Worm (Caenorhabditis elegans) whole organism, late embryonic: ENCODE data around the gene F37A4.4.

ENCODE experiments used
- C08G9.2 ChIP-seq: sonication (generic microtip); optimal IDR thresholded peaks from 2 replicates; lab custom pipeline; 2016; ENCODE audit warnings: mild to moderate bottlenecking, missing genetic modification characterization, moderate library complexity, missing compliant biosample characterization
- K09A11.1 ChIP-seq: sonication (generic microtip); optimal IDR thresholded peaks from 2 replicates; lab custom pipeline; 2017; ENCODE audit warnings: antibody characterized with exemption, mild to moderate bottlenecking, missing genetic modification characterization, missing compliant biosample characterization; ENCODE audit not compliant: insufficient read depth
- ahr-1 ChIP-seq: sonication (generic microtip); optimal IDR thresholded peaks from 2 replicates; lab custom pipeline; 2016; ENCODE audit warnings: missing genetic modification characterization, missing compliant biosample characterization
- ceh-14 ChIP-seq: sonication (generic microtip); optimal IDR thresholded peaks from 2 replicates; lab custom pipeline; 2016; ENCODE audit warnings: missing genotype, missing genetic modification characterization, missing compliant biosample characterization
- ceh-18 ChIP-seq: sonication (generic microtip); optimal IDR thresholded peaks from 2 replicates; lab custom pipeline; 2016; ENCODE audit warnings: missing genetic modification characterization, missing compliant biosample characterization
- ceh-19 ChIP-seq: fragments of 200-800 bp; sonication (Bioruptor generic); optimal IDR thresholded peaks from 2 replicates; lab custom pipeline; 2018; ENCODE audit warnings: mild to moderate bottlenecking, missing genetic modification characterization, missing compliant biosample characterization
- ceh-22 ChIP-seq: sonication (generic microtip); optimal IDR thresholded peaks from 2 replicates; lab custom pipeline; 2017; ENCODE audit warnings: missing biosample characterization, missing genetic modification characterization
- ceh-24 ChIP-seq: sonication (generic microtip); optimal IDR thresholded peaks from 2 replicates; lab custom pipeline; 2016; ENCODE audit warnings: mild to moderate bottlenecking, missing genetic modification characterization, missing compliant biosample characterization
- ceh-30 ChIP-seq: fragments of 150-350 bp; optimal IDR thresholded peaks from 2 replicates; lab custom pipeline; 2014; ENCODE audit warnings: missing biosample characterization, missing genetic modification characterization
- ceh-31 ChIP-seq: sonication (generic microtip); optimal IDR thresholded peaks from 2 replicates; lab custom pipeline; 2016; ENCODE audit warnings: missing genetic modification characterization, missing compliant biosample characterization
- ceh-34 ChIP-seq: sonication (generic microtip); optimal IDR thresholded peaks from 2 replicates; lab custom pipeline; 2016; ENCODE audit warnings: mild to moderate bottlenecking, missing genetic modification characterization, missing compliant biosample characterization
- ceh-45 ChIP-seq: fragments of 200-800 bp; sonication (Bioruptor generic); IDR thresholded peaks from 2 replicates; pipeline ENCODE4 v1.3.6; 2022; ENCODE audit warnings: missing genetic modification reagents, missing genetic modification characterization, missing compliant biosample characterization
- ceh-48 ChIP-seq: sonication (generic microtip); optimal IDR thresholded peaks from 2 replicates; lab custom pipeline; 2016; ENCODE audit warnings: missing genetic modification characterization, inconsistent platforms, missing compliant biosample characterization
- ceh-6 ChIP-seq: fragments of 200-800 bp; sonication (Bioruptor generic); optimal IDR thresholded peaks from 2 replicates; lab custom pipeline; 2018; ENCODE audit warnings: mild to moderate bottlenecking, missing genetic modification characterization, missing compliant biosample characterization
- ceh-9 ChIP-seq: sonication (generic microtip); optimal IDR thresholded peaks from 2 replicates; lab custom pipeline; 2016; ENCODE audit warnings: mild to moderate bottlenecking, missing genetic modification characterization, inconsistent platforms, missing compliant biosample characterization
- che-1 ChIP-seq: sonication (generic microtip); optimal IDR thresholded peaks from 2 replicates; lab custom pipeline; 2016; ENCODE audit warnings: mild to moderate bottlenecking, missing genetic modification characterization, missing compliant biosample characterization
- dmd-4 ChIP-seq: sonication (generic microtip); optimal IDR thresholded peaks from 2 replicates; lab custom pipeline; 2016; ENCODE audit warnings: borderline replicate concordance, missing genetic modification characterization, missing compliant biosample characterization
- ets-4 ChIP-seq: sonication (generic microtip); optimal IDR thresholded peaks from 2 replicates; lab custom pipeline; 2016; ENCODE audit warnings: missing genetic modification characterization, missing compliant biosample characterization
- eyg-1 ChIP-seq: sonication (generic microtip); optimal IDR thresholded peaks from 2 replicates; lab custom pipeline; 2016; ENCODE audit warnings: missing genotype, missing genetic modification characterization, missing compliant biosample characterization
- fax-1 ChIP-seq: sonication (generic microtip); optimal IDR thresholded peaks from 2 replicates; lab custom pipeline; 2016; ENCODE audit warnings: missing genotype, missing genetic modification characterization, missing compliant biosample characterization
- fkh-10 ChIP-seq: fragments of 150-350 bp; optimal IDR thresholded peaks from 2 replicates; lab custom pipeline; 2014; ENCODE audit warnings: missing biosample characterization, missing genetic modification reagents, missing genetic modification characterization
- fkh-6 ChIP-seq: sonication (generic microtip); optimal IDR thresholded peaks from 2 replicates; lab custom pipeline; 2016; ENCODE audit warnings: missing genetic modification characterization, missing compliant biosample characterization
- gmeb-2 ChIP-seq: sonication (generic microtip); optimal IDR thresholded peaks from 2 replicates; lab custom pipeline; 2016; ENCODE audit warnings: missing genetic modification characterization, inconsistent platforms, missing compliant biosample characterization
- hlh-15 ChIP-seq: sonication (generic microtip); optimal IDR thresholded peaks from 2 replicates; lab custom pipeline; 2016; ENCODE audit warnings: missing genetic modification characterization, missing compliant biosample characterization
- hlh-30 ChIP-seq: sonication (generic microtip); optimal IDR thresholded peaks from 2 replicates; lab custom pipeline; 2017; ENCODE audit warnings: antibody characterized with exemption, missing genetic modification characterization, missing compliant biosample characterization; ENCODE audit not compliant: insufficient read depth
- hlh-8 ChIP-seq: sonication (generic microtip); optimal IDR thresholded peaks from 2 replicates; lab custom pipeline; 2016; ENCODE audit warnings: missing genotype, missing genetic modification characterization, missing compliant biosample characterization
- madf-2 ChIP-seq: sonication (generic microtip); optimal IDR thresholded peaks from 2 replicates; lab custom pipeline; 2017; ENCODE audit warnings: missing genetic modification characterization, missing compliant biosample characterization
- nfya-1 ChIP-seq: sonication (generic microtip); optimal IDR thresholded peaks from 2 replicates; lab custom pipeline; 2017; ENCODE audit warnings: missing genetic modification characterization, mild to moderate bottlenecking, missing compliant biosample characterization, antibody characterized with exemption, moderate library complexity
- pat-9 ChIP-seq: fragments of 200-800 bp; sonication (Bioruptor generic); optimal IDR thresholded peaks from 2 replicates; lab custom pipeline; 2018; ENCODE audit warnings: mild to moderate bottlenecking, missing genetic modification characterization, moderate library complexity, missing compliant biosample characterization
- pax-1 ChIP-seq: fragments of 150-350 bp; optimal IDR thresholded peaks from 2 replicates; lab custom pipeline; 2014; ENCODE audit warnings: missing biosample characterization, missing genetic modification characterization
- pqm-1 ChIP-seq: sonication (generic microtip); optimal IDR thresholded peaks from 2 replicates; lab custom pipeline; 2016; ENCODE audit warnings: missing genetic modification characterization, missing compliant biosample characterization
- rnt-1 ChIP-seq: sonication (generic microtip); optimal IDR thresholded peaks from 2 replicates; lab custom pipeline; 2016; ENCODE audit warnings: missing genetic modification characterization, missing compliant biosample characterization
- sdc-2 ChIP-seq: sonication (generic microtip); optimal IDR thresholded peaks from 2 replicates; lab custom pipeline; 2016; ENCODE audit warnings: missing genotype, missing genetic modification characterization, missing compliant biosample characterization
- tbx-7 ChIP-seq: sonication (generic microtip); optimal IDR thresholded peaks from 2 replicates; lab custom pipeline; 2016; ENCODE audit warnings: missing genotype, missing genetic modification characterization, missing compliant biosample characterization
- ttx-3 ChIP-seq: sonication (generic microtip); optimal IDR thresholded peaks from 2 replicates; lab custom pipeline; 2016; ENCODE audit warnings: missing genetic modification reagents, missing genetic modification characterization, missing compliant biosample characterization
- unc-3 ChIP-seq, 2 experiments: fragments of 200-800 bp in 1 of 2; sonication (Bioruptor generic) in 1 of 2; sonication (generic microtip) in 1 of 2; conservative IDR thresholded peaks in 1 of 2; optimal IDR thresholded peaks in 1 of 2; 2 replicates each; pipeline versions ENCODE4 v1.3.6 to Lab custom; 2016 to 2022; ENCODE audit warnings: missing compliant biosample characterization in 2 of 2, missing genetic modification characterization in 2 of 2, missing genetic modification reagents in 1 of 2
- unc-42 ChIP-seq: sonication (generic microtip); optimal IDR thresholded peaks from 2 replicates; lab custom pipeline; 2016; ENCODE audit warnings: missing genotype, missing genetic modification characterization, missing compliant biosample characterization

F37A4.4 gene

ce11 chrIII:6680963-6681362, 32.4 kb upstream of the F37A4.4 start:
- TF ChIP-seq pax-1 (tag; lab: Kevin White, UChicago) (no peak), pat-9 (tag; lab: Kevin White, UChicago) (no peak), ceh-9 (tag; lab: Kevin White, UChicago) (no peak), dmd-4 (no peak), rnt-1 (tag; lab: Kevin White, UChicago) (no peak), pqm-1 (tag; lab: Kevin White, UChicago) (no peak), ets-4 (tag; lab: Kevin White, UChicago) (no peak), ceh-19 (GFP tag; lab: Kevin White, UChicago) (no peak), sdc-2 (tag; lab: Kevin White, UChicago) (no peak), ttx-3 (tag; lab: Kevin White, UChicago) (no peak), che-1 (tag; lab: Kevin White, UChicago) (no peak), gmeb-2 (tag; lab: Kevin White, UChicago) (no peak), tbx-7 (tag; lab: Kevin White, UChicago) (no peak), fax-1 (tag; lab: Kevin White, UChicago) (no peak), unc-3 (GFP tag; conservative IDR thresholded peaks at IDR 0.05; lab: Robert Waterston, UW) (no peak), unc-3 (tag; optimal IDR thresholded peaks at IDR 0.05; lab: Kevin White, UChicago) (no peak), ceh-45 (GFP tag; lab: Robert Waterston, UW) (no peak), ceh-24 (tag; lab: Kevin White, UChicago) (no peak), ceh-18 (tag; lab: Kevin White, UChicago) (no peak), fkh-6 (tag; lab: Kevin White, UChicago) (no peak), ceh-34 (tag; lab: Kevin White, UChicago) (no peak)

ce11 chrIII:6681790-6682189, 31.6 kb upstream of the F37A4.4 start:
- TF ChIP-seq unc-42, result peak; percentile 21
- no peak for TF ChIP-seq ceh-19 (GFP tag; lab: Kevin White, UChicago)

ce11 chrIII:6690490-6690889, 22.9 kb upstream of the F37A4.4 start:
- no peak for TF ChIP-seq fkh-10 (GFP tag; lab: Kevin White, UChicago)
- TF ChIP-seq ceh-30 (tag; lab: Kevin White, UChicago), result no peak
- TF ChIP-seq ceh-14 (tag; lab: Kevin White, UChicago), result no peak
- no peak for TF ChIP-seq ceh-22 (tag; lab: Kevin White, UChicago)
- TF ChIP-seq ceh-24 (tag; lab: Kevin White, UChicago), result no peak
- peak; percentile 8 for TF ChIP-seq unc-42

- TF ChIP-seq eyg-1 (tag; lab: Kevin White, UChicago) (no peak), ceh-6 (GFP tag; lab: Kevin White, UChicago) (no peak), gmeb-2 (tag; lab: Kevin White, UChicago) (no peak), ets-4 (tag; lab: Kevin White, UChicago) (no peak), ttx-3 (tag; lab: Kevin White, UChicago) (no peak), dmd-4 (no peak), hlh-8 (tag; lab: Kevin White, UChicago) (no peak), hlh-30 (no peak), hlh-15 (no peak), K09A11.1 (tag; lab: Kevin White, UChicago) (no peak), ahr-1 (no peak), madf-2 (tag; lab: Kevin White, UChicago) (no peak), ceh-30 (tag; lab: Kevin White, UChicago) (no peak)
- TF ChIP-seq, all 69 proteins: peak for 0
These were observed 20.1 kb upstream of the F37A4.4 start for ce11 chrIII:6693285-6693684.

- TF ChIP-seq ceh-48 (tag; lab: Kevin White, UChicago), result no peak
- peak; percentile 54 for TF ChIP-seq ceh-31 (tag; lab: Kevin White, UChicago)
- TF ChIP-seq nfya-1 (tag; lab: Kevin White, UChicago), result peak; percentile 12
- TF ChIP-seq unc-42, result no peak
- peak; percentile 4 for TF ChIP-seq C08G9.2 (tag; lab: Kevin White, UChicago)
These were observed 18.2 kb upstream of the F37A4.4 start for ce11 chrIII:6695189-6695588.
